Fruit fly (Drosophila melanogaster): ENCODE measurements around the gene Alg10.

Alg10 gene

DNA sequence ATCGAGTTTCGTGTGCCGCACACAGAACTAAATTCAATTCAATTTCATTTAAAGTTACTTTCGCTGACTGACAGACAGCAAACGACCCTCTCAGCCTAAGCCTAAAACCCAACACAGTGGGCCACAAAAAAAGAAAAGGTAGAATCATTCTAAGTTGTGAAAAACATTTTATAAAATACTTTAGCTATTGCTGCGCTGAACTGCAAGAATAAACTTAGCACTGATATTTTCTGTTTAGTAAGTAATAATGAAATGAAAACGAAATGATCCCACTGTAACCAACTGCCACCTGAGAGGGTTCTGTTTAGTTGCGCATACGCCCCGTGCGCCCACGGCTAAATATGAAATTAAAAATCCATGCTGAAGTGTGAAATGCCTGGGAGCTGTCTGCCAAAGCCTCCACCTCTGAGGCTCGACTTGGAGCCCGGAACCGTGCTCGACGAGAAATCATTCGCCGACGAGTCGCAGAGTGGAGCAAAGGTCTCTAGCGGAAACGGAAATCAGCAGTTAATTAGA, 8.3 kb downstream of the Alg10 start, which contains the start of gene CG14142:
CG14142 (plus strand) TSS at position 466 of the 516 bp plus-strand sequence.
- TF ChIP-seq psq (optimal IDR thresholded peaks at IDR 0.05) (no peak), Sin3A (optimal IDR thresholded peaks at IDR 0.05) (no peak), h (optimal IDR thresholded peaks at IDR 0.05) (no peak), ttk (optimal IDR thresholded peaks at IDR 0.05) (no peak), insv (optimal IDR thresholded peaks at IDR 0.05) (no peak), Myc (optimal IDR thresholded peaks at IDR 0.05) (no peak)

DNA sequence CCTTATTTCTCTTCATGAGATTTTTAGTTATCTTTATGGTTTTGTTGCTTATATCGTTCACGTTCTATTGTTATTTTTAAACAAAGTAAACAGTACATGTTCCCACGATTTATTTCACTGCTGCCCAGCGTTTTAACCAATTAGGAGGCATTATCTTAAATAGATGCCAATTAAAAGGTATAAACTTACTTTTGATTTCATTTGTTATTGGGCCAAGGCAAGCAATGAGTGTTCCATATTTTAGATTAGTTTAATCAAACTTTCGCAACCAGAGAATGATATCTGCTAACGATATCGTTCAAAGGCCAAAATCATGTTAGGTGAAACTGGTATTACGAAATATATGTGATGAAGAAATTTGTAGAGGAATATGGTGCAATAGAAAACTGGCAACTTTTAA, 18.2 kb downstream of the Alg10 start:
- TF ChIP-seq Sin3A (optimal IDR thresholded peaks at IDR 0.05), result no peak
- TF ChIP-seq ttk (optimal IDR thresholded peaks at IDR 0.05), result no peak
- TF ChIP-seq h (optimal IDR thresholded peaks at IDR 0.05), result no peak
- TF ChIP-seq Myc (optimal IDR thresholded peaks at IDR 0.05), result no peak
- TF ChIP-seq psq (optimal IDR thresholded peaks at IDR 0.05), result no peak
- TF ChIP-seq insv (optimal IDR thresholded peaks at IDR 0.05), result no peak

DNA sequence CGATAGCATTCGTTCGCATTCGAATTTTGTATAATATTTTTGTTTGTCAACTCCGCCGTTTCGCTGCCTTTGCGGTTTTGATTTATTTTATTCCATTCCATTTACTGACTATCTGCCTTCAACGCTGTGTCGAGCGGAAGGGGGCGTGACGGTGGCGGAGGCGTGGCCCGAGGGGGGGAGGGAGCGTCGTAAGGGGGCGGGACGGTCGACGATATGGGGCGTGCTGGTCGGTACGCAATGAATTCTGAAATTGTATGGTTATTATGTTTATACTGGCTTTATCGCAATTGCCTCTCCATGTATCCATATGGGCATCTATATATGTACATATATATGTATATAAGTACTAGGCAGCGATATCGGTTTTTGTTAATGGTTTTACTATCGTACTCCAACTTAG, 19.2 kb downstream of the Alg10 start:
- TF ChIP-seq insv (optimal IDR thresholded peaks at IDR 0.05) (no peak), ttk (optimal IDR thresholded peaks at IDR 0.05) (no peak), Sin3A (optimal IDR thresholded peaks at IDR 0.05) (no peak), h (optimal IDR thresholded peaks at IDR 0.05) (no peak), psq (optimal IDR thresholded peaks at IDR 0.05) (no peak)

DNA sequence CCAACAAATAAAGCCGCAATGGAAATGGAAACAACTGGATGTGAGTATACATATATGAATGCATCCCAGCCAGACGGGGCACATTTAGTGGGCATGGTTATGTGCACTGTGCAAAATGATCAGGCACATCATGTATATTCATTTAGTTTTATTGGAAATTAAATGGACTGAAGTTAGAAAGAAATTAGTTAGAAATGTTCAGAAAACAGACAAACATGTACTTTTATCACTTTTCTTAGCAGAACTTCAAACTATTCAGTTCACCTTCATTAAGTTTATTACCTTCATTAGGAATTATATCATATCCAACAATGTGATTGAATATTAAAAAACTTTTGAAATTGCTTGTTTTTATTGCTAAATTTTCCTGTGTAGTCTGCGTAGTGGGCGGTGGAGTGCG, 22.0 kb downstream of the Alg10 start:
- TF ChIP-seq psq (optimal IDR thresholded peaks at IDR 0.05), result no peak
- no peak for TF ChIP-seq Myc (optimal IDR thresholded peaks at IDR 0.05)
- TF ChIP-seq insv (optimal IDR thresholded peaks at IDR 0.05), result no peak
- TF ChIP-seq h (optimal IDR thresholded peaks at IDR 0.05), result no peak
- TF ChIP-seq ttk (optimal IDR thresholded peaks at IDR 0.05), result no peak
- no peak for TF ChIP-seq Sin3A (optimal IDR thresholded peaks at IDR 0.05)

DNA sequence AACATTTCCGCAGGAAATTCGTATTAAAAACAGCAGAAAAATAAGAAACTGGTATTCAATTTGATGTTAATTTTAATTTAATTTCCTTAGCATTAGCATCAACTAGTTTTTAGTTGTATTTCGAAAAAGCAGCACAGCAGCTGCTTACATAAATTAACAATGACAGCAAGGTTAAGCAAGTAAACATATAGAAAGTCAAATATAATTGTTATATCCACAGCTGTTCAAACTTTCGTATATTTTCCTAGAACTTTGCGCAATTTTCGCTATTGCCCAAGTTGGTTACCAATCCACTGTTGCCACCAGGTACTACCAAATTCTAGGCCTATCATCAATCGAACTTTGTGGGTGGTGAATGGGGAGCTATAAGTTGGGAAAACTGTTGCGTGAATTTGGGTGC, 25.3 kb downstream of the Alg10 start:
- TF ChIP-seq h (optimal IDR thresholded peaks at IDR 0.05), result no peak

DNA sequence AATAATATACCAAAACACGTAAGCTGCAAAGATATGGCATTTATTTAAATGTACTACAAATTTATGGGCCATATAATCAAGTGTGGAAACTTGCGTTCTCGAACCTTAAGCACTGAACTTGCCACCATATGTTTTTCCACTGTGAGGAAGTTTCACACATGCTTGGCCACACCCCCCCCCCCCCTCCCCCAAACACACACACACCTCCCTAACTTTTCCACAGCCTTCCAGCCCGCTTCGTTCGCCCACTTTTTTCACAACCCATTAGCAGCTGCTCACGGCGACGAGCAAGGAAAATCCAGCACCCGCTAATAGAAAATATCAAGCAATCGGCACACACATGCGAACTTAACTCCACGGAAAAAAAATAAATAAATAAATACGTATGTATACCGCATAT, 30.5 kb downstream of the Alg10 start:
- TF ChIP-seq Myc (optimal IDR thresholded peaks at IDR 0.05), result no peak
- no peak for TF ChIP-seq Sin3A (optimal IDR thresholded peaks at IDR 0.05)
- TF ChIP-seq insv (optimal IDR thresholded peaks at IDR 0.05), result no peak
- no peak for TF ChIP-seq h (optimal IDR thresholded peaks at IDR 0.05)
- TF ChIP-seq ttk (optimal IDR thresholded peaks at IDR 0.05), result no peak
- no peak for TF ChIP-seq psq (optimal IDR thresholded peaks at IDR 0.05)

DNA sequence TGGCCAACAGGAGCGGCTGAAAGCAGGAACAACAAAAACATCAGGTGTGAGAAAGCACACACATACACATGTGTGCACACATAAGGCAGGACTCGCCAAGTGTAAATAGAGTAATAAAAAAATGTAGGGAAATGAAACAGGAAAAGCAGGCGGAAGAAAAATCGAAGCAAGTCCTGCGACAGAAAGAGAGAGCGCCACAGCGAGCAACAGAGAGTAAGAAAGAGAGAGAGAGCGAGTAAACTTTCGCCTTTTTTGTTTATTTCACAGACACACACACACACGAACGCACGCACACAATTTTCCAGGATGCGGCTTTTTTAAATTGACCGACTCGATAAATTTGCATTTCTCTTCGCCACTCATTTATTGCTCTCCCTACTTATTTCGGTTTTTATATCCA, 32.1 kb downstream of the Alg10 start:
- TF ChIP-seq Sin3A (optimal IDR thresholded peaks at IDR 0.05), result no peak
- no peak for TF ChIP-seq ttk (optimal IDR thresholded peaks at IDR 0.05)

DNA sequence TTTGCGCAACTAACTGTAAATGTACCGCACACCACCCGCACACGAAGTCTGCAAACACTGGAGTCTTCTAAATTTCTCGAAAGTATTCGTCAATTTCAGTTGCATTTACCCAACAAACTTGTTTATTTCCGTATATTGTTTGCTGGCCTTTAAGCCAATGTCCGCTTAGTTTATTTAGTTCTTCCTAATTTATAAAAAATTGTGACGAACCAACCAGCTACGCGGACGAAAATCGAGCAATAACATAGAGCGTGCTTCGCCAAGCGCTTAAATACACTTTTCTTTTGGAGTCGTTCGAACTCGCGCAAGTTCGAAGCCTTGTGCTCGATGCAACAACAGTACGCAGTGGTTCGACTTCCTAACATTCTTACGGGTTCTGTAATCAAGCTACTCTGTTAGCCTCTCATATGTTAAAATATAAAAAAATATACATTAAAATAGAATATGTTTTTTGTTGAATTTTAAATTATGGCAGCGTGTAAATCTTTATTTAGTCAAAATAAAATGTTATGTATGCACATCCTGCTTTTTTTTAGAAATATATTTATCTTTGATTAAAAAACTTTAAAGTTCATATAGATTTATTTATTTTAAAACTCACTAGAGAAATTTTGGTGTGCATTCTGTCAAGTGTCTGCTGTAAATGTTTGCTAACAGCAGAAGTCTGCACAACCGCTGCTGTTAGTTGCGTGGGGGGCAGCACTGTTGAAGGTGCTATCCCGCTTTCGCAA, 32.7 kb downstream of the Alg10 start, which contains the start of gene GlcAT-P:
GlcAT-P (minus strand) TSS at position 246 of the 731 bp plus-strand sequence.
- no peak for TF ChIP-seq Myc (optimal IDR thresholded peaks at IDR 0.05)
- TF ChIP-seq ttk (optimal IDR thresholded peaks at IDR 0.05), result no peak

DNA sequence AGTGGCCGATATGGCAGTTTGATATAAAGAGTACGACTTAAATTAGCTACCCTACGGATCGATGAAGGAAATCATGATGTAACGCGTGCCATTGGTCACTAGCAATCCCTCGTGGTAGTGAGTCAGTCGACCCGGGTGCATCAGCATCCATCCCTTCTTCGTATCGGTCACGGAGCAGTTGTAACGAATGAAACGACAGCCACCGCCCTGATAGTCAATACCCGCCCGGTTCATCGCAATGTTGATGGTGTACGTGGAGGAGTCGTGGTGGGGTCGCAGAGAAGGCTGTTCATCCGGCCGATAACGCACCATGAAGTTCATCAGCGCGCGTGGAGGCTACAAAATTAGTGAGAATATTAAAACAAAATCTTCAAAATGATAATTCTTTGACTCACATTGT, 33.6 kb downstream of the Alg10 start:
- TF ChIP-seq ttk (optimal IDR thresholded peaks at IDR 0.05), result no peak
- no peak for TF ChIP-seq insv (optimal IDR thresholded peaks at IDR 0.05)
- TF ChIP-seq h (optimal IDR thresholded peaks at IDR 0.05), result no peak

DNA sequence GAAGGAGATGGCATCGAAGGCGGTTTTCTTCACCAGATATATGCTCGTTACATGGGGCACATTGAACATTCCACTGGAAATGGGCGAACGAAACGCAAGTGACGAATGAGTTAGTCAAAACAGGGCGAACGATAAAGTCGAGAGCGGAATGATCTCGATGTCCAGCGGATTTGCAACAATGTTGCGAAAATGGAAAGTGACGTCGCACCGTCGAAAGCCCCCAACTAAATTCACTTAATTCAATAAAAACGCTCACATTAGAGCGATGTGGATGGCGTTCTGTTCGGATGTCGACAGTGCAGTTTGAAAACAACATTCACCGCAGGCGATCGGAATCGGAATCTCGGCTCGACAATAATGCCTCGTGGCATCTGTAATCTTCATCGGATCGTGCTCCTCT, 34.5 kb downstream of the Alg10 start, which contains the start of gene CG7607:
CG7607 (plus strand) TSS at position 301 of the 400 bp plus-strand sequence.
- no peak for TF ChIP-seq Myc (optimal IDR thresholded peaks at IDR 0.05)
- no peak for TF ChIP-seq insv (optimal IDR thresholded peaks at IDR 0.05)
- no peak for TF ChIP-seq Sin3A (optimal IDR thresholded peaks at IDR 0.05)
- no peak for TF ChIP-seq psq (optimal IDR thresholded peaks at IDR 0.05)
- no peak for TF ChIP-seq ttk (optimal IDR thresholded peaks at IDR 0.05)
- no peak for TF ChIP-seq h (optimal IDR thresholded peaks at IDR 0.05)

DNA sequence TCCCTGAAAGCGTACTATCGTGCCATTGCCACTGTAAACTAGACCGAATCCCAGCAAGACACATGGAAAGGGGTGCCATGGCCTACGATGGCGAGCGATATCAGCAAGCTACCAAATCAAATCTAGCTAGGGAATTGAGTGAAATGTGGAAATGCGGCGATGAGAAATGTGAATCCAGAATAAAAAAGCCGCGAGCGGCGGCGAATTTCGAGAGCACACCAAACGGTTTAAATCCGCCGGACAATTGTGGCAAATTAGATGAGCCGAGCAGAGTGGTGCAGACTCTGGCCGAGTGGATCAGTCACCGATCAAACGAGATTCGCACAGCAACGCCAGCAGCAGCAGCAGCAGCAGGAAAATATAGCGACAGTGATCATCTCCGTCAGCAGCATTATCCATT, 36.3 kb downstream of the Alg10 start, which contains the start of gene nkt:
nkt (plus strand) TSS at position 301 of the 400 bp plus-strand sequence.
- TF ChIP-seq Myc (optimal IDR thresholded peaks at IDR 0.05) (no peak), psq (optimal IDR thresholded peaks at IDR 0.05) (no peak), ttk (optimal IDR thresholded peaks at IDR 0.05) (no peak), insv (optimal IDR thresholded peaks at IDR 0.05) (no peak), h (optimal IDR thresholded peaks at IDR 0.05) (no peak), Sin3A (optimal IDR thresholded peaks at IDR 0.05) (no peak)

DNA sequence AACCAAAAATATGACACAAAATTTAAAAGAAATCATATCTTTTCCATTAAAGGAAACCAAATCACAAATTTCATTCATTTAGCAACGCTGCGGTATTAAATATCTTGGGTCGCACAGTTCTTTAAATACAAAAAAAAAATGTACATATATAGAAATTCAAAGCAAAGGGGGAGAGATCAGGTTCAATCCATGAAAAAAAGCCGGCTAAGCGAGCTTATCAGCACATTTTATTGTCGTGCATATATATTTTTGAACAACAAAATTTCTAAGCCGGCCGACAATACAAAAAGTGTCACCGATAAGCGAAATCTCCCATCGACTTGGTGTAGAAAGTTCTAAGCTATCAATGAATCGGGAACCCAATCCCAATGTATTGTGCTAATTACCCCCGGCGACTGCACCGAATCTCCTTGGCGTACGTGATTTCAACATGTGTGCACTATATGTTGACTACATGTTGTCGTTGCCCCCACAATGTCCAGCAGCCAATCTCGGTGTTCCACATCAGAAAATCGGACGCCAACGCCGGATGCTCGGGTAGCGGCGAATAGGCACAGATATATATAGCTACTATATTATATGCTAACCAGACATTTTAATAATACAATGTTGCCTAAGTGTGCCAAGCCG, 39.2 kb downstream of the Alg10 start:
- TF ChIP-seq h (optimal IDR thresholded peaks at IDR 0.05), result no peak
- TF ChIP-seq psq (optimal IDR thresholded peaks at IDR 0.05), result no peak
- TF ChIP-seq insv (optimal IDR thresholded peaks at IDR 0.05), result no peak
- TF ChIP-seq Sin3A (optimal IDR thresholded peaks at IDR 0.05), result no peak
- TF ChIP-seq ttk (optimal IDR thresholded peaks at IDR 0.05), result no peak

DNA sequence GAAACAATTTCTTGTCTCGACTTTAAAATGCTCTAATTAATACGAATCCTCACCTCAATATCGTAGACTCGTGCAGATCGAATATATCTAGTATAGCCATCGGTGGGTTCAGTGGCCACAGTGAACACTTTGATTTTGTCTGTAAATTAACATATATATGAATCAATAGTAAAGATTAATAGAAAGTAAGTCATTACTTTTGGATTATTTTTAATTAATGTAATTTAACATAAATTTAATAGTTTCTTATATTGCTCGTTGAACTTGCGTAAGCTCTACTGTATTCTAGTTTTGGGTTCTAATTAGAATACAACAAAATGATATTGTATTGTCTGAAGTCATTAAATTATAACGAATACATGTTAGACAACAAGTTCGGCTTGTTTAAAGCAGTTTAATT, 40.1 kb downstream of the Alg10 start:
- TF ChIP-seq psq (optimal IDR thresholded peaks at IDR 0.05), result no peak
- TF ChIP-seq Sin3A (optimal IDR thresholded peaks at IDR 0.05), result no peak
- TF ChIP-seq ttk (optimal IDR thresholded peaks at IDR 0.05), result no peak
- no peak for TF ChIP-seq h (optimal IDR thresholded peaks at IDR 0.05)
- no peak for TF ChIP-seq insv (optimal IDR thresholded peaks at IDR 0.05)
- TF ChIP-seq Myc (optimal IDR thresholded peaks at IDR 0.05), result no peak

Measured in Kc167 (cell line).